Worm (Caenorhabditis elegans) whole organism, mixed stage, embryonic: ENCODE measurements around the gene srw-84.

ENCODE experiments used
- ceh-39 ChIP-seq: fragments of 150-350 bp; optimal IDR thresholded peaks from 2 replicates; lab custom pipeline; 2014; ENCODE audit warnings: missing biosample characterization, missing genetic modification characterization
- ces-1 ChIP-seq: fragments of 150-350 bp; optimal IDR thresholded peaks from 2 replicates; lab custom pipeline; 2014; ENCODE audit warnings: missing biosample characterization, missing genetic modification reagents, missing genetic modification characterization
- elt-3 ChIP-seq: fragments of 150-350 bp; optimal IDR thresholded peaks from 2 replicates; lab custom pipeline; 2014; ENCODE audit warnings: missing biosample characterization, missing genetic modification characterization
- hlh-1 ChIP-seq: fragments of 150-350 bp; optimal IDR thresholded peaks from 2 replicates; lab custom pipeline; 2014; ENCODE audit warnings: missing biosample characterization, missing genetic modification reagents, missing genetic modification characterization
- lin-13 ChIP-seq: fragments of 150-350 bp; optimal IDR thresholded peaks from 2 replicates; lab custom pipeline; 2014; ENCODE audit warnings: missing biosample characterization, missing genetic modification characterization
- mab-5 ChIP-seq: fragments of 150-350 bp; optimal IDR thresholded peaks from 2 replicates; lab custom pipeline; 2014; ENCODE audit warnings: missing biosample characterization, missing genetic modification characterization
- mep-1 ChIP-seq: fragments of 150-350 bp; optimal IDR thresholded peaks from 2 replicates; lab custom pipeline; 2017; ENCODE audit warnings: missing biosample characterization, missing genetic modification reagents, missing genetic modification characterization, inconsistent platforms
- snpc-4 ChIP-seq: fragments of 150-350 bp; optimal IDR thresholded peaks from 2 replicates; lab custom pipeline; 2014; ENCODE audit warnings: missing biosample characterization, missing genetic modification characterization
- unc-39 ChIP-seq: fragments of 150-350 bp; optimal IDR thresholded peaks from 2 replicates; lab custom pipeline; 2014; ENCODE audit warnings: missing biosample characterization, missing genetic modification characterization
- unc-62 ChIP-seq: fragments of 150-350 bp; optimal IDR thresholded peaks from 2 replicates; lab custom pipeline; 2014; ENCODE audit warnings: missing biosample characterization, missing genetic modification reagents, missing genetic modification characterization

DNA sequence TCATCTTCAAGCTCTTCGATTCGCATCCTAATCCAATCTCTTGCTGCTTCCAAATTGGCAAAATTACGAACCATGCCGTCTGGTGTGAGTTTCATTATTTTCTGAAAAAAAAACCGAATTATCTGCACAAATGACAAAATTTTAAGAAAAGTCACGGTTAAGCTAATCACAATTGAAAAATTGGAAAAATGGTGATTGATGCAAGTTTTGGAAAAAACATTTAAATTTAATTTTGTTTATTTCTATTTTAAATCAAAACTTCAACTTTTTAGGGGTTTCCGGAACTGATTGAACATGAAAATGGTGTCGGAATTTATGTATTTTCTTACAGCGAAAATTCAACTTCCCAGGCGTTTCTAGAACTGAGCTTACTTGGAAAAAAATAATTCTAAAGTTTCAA, 21.8 kb downstream of the srw-84 start, which contains the start of gene C25F9.12:
- TF ChIP-seq unc-62 (GFP tag; lab: Kevin White, UChicago), result no peak
- no peak for TF ChIP-seq mab-5 (tag; lab: Kevin White, UChicago)
- no peak for TF ChIP-seq unc-39 (tag; lab: Kevin White, UChicago)
- no peak for TF ChIP-seq hlh-1 (tag; lab: Kevin White, UChicago)
- TF ChIP-seq ces-1 (GFP tag; lab: Kevin White, UChicago), result no peak
- TF ChIP-seq snpc-4 (tag; lab: Kevin White, UChicago), result no peak
- no peak for TF ChIP-seq lin-13 (tag; lab: Kevin White, UChicago)
- no peak for TF ChIP-seq elt-3 (tag; lab: Kevin White, UChicago)
- TF ChIP-seq ceh-39 (tag; lab: Kevin White, UChicago), result no peak
- no peak for TF ChIP-seq mep-1 (tag; lab: Kevin White, UChicago)
